Fruit fly (Drosophila melanogaster): Measurements from ENCODE around the gene CG9150.

Gene CG9150

DNA sequence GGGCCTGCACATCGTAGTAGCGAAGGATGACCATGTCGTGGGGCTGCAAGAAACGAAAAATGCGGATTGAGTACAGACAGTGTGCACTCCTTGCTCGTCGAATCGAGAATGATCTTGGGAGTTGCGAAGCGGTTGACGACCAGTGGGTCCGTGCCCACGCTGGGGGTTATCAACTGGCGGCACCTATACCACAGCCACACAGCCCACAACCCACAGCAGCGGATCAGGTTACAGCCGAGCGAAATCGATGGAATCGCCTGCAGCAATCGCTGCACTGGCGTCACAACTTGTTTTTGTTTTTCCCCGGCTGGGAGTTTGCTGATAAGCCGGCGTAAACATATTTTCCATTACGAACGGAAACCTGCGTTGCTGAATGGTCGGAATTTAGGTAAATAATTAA is 22.9 kb downstream of the CG9150 start:
- no peak for TF ChIP-seq Dfd (GFP tag; optimal IDR thresholded peaks at IDR 0.05)
- TF ChIP-seq h (GFP tag; optimal IDR thresholded peaks at IDR 0.05) = no peak
- TF ChIP-seq brk (GFP tag; optimal IDR thresholded peaks at IDR 0.05) = no peak
- no peak for TF ChIP-seq dsf (GFP tag; optimal IDR thresholded peaks at IDR 0.05; ENCODE audit: borderline replicate concordance)
- TF ChIP-seq HLH106 (tag; optimal IDR thresholded peaks at IDR 0.05) = no peak
- no peak for TF ChIP-seq sv (GFP tag; optimal IDR thresholded peaks at IDR 0.05)
- TF ChIP-seq usp (GFP tag; optimal IDR thresholded peaks at IDR 0.05) = no peak
- TF ChIP-seq dmrt93B (GFP tag; optimal IDR thresholded peaks at IDR 0.05) = no peak
- no peak for TF ChIP-seq CG32264 (GFP tag; optimal IDR thresholded peaks at IDR 0.05)
- no peak for TF ChIP-seq tai (GFP tag; optimal IDR thresholded peaks at IDR 0.05)
- TF ChIP-seq N (GFP tag; optimal IDR thresholded peaks at IDR 0.05) = no peak
- TF ChIP-seq OdsH (GFP tag; optimal IDR thresholded peaks at IDR 0.05) = no peak
- no peak for TF ChIP-seq pan (optimal IDR thresholded peaks at IDR 0.05)

DNA sequence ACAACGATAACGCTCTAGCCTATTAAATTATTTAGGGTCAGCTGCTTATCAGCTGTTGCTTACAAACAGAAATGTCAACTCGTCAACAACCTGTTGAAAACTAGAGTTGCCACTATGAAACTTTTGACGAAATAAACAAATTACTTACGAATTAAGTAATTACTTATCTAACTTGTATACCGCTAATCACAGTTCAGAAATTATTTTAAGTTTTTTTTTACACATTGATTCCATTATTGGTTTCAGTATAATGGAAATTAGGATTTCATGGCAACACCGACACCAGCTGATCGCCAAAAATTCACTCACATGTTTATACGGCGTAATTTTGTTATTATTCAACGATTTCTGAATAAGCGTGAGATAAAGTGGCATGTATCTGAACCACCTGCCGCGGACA is 30.6 kb downstream of the CG9150 start, which contains the start of the genes CG9117 and CG31643:
TSS of gene CG9117 (minus strand) at position 73 of the 400 bp plus-strand sequence.
TSS of gene CG31643 (plus strand) at position 288 of the 400 bp plus-strand sequence.
- TF ChIP-seq Abd-B (GFP tag; optimal IDR thresholded peaks at IDR 0.05) = no peak
- TF ChIP-seq jim (GFP tag; optimal IDR thresholded peaks at IDR 0.05) = no peak
- peak; percentile 59 for TF ChIP-seq psq (GFP tag; optimal IDR thresholded peaks at IDR 0.05)
- TF ChIP-seq rgr (GFP tag; optimal IDR thresholded peaks at IDR 0.05) = peak; percentile 79
- no peak for TF ChIP-seq Dif (GFP tag; optimal IDR thresholded peaks at IDR 0.05; ENCODE audit: partially characterized antibody)
- no peak for TF ChIP-seq dsf (GFP tag; optimal IDR thresholded peaks at IDR 0.05; ENCODE audit: borderline replicate concordance)
- TF ChIP-seq CG32264 (GFP tag; optimal IDR thresholded peaks at IDR 0.05) = peak; percentile 18
- no peak for TF ChIP-seq Jra (GFP tag; optimal IDR thresholded peaks at IDR 0.05)
- TF ChIP-seq Hr83 (GFP tag; optimal IDR thresholded peaks at IDR 0.05; ENCODE audit: poor library complexity, severe bottlenecking) = peak; percentile 15
- peak; percentile 77 for TF ChIP-seq OdsH (GFP tag; optimal IDR thresholded peaks at IDR 0.05)
- TF ChIP-seq Rel (GFP tag; optimal IDR thresholded peaks at IDR 0.05) = no peak
- peak; percentile 39 for TF ChIP-seq Rel (tag; optimal IDR thresholded peaks at IDR 0.05)
- no peak for TF ChIP-seq Mio (GFP tag; optimal IDR thresholded peaks at IDR 0.05)
- peak in 1 of 2 experiments; percentile 86 for TF ChIP-seq foxo (GFP tag; optimal IDR thresholded peaks at IDR 0.05)
- no peak for TF ChIP-seq N (GFP tag; optimal IDR thresholded peaks at IDR 0.05)
- peak; percentile 83 for TF ChIP-seq h (GFP tag; optimal IDR thresholded peaks at IDR 0.05)
- peak; percentile 36 for TF ChIP-seq CG9705 (GFP tag; optimal IDR thresholded peaks at IDR 0.05)
- no peak for TF ChIP-seq Myc (optimal IDR thresholded peaks at IDR 0.05)
- TF ChIP-seq HLH106 (tag; optimal IDR thresholded peaks at IDR 0.05) = peak; percentile 64
- no peak for TF ChIP-seq woc (GFP tag; optimal IDR thresholded peaks at IDR 0.05)
- peak; percentile 63 for TF ChIP-seq Sp1 (GFP tag; optimal IDR thresholded peaks at IDR 0.05)
- TF ChIP-seq brk (GFP tag; optimal IDR thresholded peaks at IDR 0.05) = no peak
- peak; percentile 48 for TF ChIP-seq sv (GFP tag; optimal IDR thresholded peaks at IDR 0.05)
- peak; percentile 65 for TF ChIP-seq GATAd (GFP tag; optimal IDR thresholded peaks at IDR 0.05)
- no peak for TF ChIP-seq tai (GFP tag; optimal IDR thresholded peaks at IDR 0.05)
- TF ChIP-seq ey (GFP tag; optimal IDR thresholded peaks at IDR 0.05) = peak; percentile 76
- TF ChIP-seq sage (GFP tag; optimal IDR thresholded peaks at IDR 0.05) = no peak
- no peak for TF ChIP-seq lola (GFP tag; optimal IDR thresholded peaks at IDR 0.05)
- TF ChIP-seq Hr78 (GFP tag; optimal IDR thresholded peaks at IDR 0.05) = no peak

DNA sequence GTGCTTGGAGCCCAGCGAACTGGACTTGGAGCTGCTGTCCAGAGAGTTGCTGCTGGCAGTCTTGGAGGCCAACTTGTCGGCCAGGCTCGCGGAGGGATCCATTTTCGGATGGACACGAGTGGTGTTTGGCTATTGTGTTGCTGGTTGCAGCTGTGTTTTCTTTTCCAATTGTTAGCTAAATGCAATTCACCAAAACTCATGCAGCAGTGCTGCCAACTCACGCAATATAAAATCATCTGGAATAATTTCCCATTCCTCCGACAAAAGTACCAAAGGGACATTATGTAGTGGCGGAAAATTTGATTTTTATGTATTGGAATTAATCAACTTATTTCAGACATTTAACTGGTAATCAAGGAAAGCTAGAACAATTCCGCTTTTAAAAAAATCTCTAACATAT is 31.7 kb downstream of the CG9150 start, which contains the start of gene mtm:
TSS of gene mtm (minus strand) at position 306 of the 400 bp plus-strand sequence.
- TF ChIP-seq Mio (GFP tag; optimal IDR thresholded peaks at IDR 0.05) = no peak
- no peak for TF ChIP-seq Dfd (GFP tag; optimal IDR thresholded peaks at IDR 0.05)
- TF ChIP-seq Myc (optimal IDR thresholded peaks at IDR 0.05) = peak; percentile 59
- TF ChIP-seq Hr83 (GFP tag; optimal IDR thresholded peaks at IDR 0.05; ENCODE audit: poor library complexity, severe bottlenecking) = no peak

DNA sequence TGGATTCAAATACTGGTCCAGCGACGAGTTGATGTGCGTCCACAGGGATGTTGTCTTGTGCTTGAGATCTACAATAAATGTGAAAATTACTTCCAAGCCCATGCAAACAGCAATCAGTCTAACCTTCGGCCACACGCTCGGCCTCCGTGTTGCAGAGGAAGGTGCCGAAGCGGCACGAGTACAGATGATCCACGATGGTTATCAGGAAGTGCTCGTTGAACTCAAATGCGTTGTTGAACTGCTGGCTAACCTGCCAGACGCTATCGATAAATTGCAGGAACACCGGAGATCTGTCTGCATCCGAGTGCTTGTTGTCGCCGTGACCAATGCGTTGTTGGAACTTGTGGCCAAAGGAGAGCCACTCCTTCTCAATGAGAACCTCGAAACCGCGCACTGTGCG is 33.2 kb downstream of the CG9150 start:
- TF ChIP-seq CG32264 (GFP tag; optimal IDR thresholded peaks at IDR 0.05) (no peak), Dif (GFP tag; optimal IDR thresholded peaks at IDR 0.05; ENCODE audit: partially characterized antibody) (no peak), br (GFP tag; optimal IDR thresholded peaks at IDR 0.05) (no peak), tai (GFP tag; optimal IDR thresholded peaks at IDR 0.05) (no peak), dsf (GFP tag; optimal IDR thresholded peaks at IDR 0.05; ENCODE audit: borderline replicate concordance) (no peak), Rel (GFP tag; optimal IDR thresholded peaks at IDR 0.05) (no peak), Rel (tag; optimal IDR thresholded peaks at IDR 0.05) (no peak), h (GFP tag; optimal IDR thresholded peaks at IDR 0.05) (no peak), lola (GFP tag; optimal IDR thresholded peaks at IDR 0.05) (no peak), Myc (optimal IDR thresholded peaks at IDR 0.05) (no peak), Hr78 (GFP tag; optimal IDR thresholded peaks at IDR 0.05) (no peak), OdsH (GFP tag; optimal IDR thresholded peaks at IDR 0.05) (no peak), Jra (GFP tag; optimal IDR thresholded peaks at IDR 0.05) (no peak), jim (GFP tag; optimal IDR thresholded peaks at IDR 0.05) (no peak), brk (GFP tag; optimal IDR thresholded peaks at IDR 0.05) (no peak), pan (optimal IDR thresholded peaks at IDR 0.05) (no peak)

Data from whole organism, wandering third instar larva.